Worm (Caenorhabditis elegans): ENCODE data around the gene Y110A2AL.7.

Gene Y110A2AL.7

DNA sequence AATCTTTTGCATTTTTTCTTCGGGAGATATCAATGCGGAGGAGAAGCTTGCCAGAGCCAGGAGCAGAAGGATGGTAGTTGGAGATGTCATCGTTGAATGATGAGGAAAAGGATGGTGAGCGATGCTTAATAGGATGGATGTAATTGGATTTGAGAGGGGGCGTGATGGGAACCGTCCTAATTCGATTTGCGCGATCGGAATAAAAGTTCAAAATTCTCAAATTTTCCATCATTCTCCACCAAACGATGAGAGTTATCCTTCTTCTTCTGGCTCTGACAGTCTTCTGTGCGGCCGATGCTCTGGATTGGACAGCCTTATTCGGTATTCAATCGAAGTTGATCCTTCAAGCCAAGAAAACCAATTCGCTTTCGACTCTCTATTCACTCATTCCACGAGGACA is 18.8 kb downstream of the Y110A2AL.7 start, which contains the start of the genes K12H6.4 and K12H6.9:
Gene K12H6.4, minus strand, starts transcription at position 101 of the 400 bp plus-strand sequence.
Gene K12H6.9, plus strand, starts transcription at position 236 of the 400 bp plus-strand sequence.
- TF ChIP-seq fos-1 (tag; optimal IDR thresholded peaks at IDR 0.05) (no peak), nhr-43 (tag; optimal IDR thresholded peaks at IDR 0.05; ENCODE audit: poor library complexity, severe bottlenecking) (no peak), unc-62 (GFP tag; optimal IDR thresholded peaks at IDR 0.05) (no peak), lsy-12 (tag; optimal IDR thresholded peaks at IDR 0.05) (no peak), lin-39 (tag; optimal IDR thresholded peaks at IDR 0.05) (no peak), ztf-11 (tag; optimal IDR thresholded peaks at IDR 0.05) (no peak), nhr-67 (tag; optimal IDR thresholded peaks at IDR 0.05) (no peak), pqm-1 (tag; optimal IDR thresholded peaks at IDR 0.05) (no peak), hmg-11 (tag; optimal IDR thresholded peaks at IDR 0.05) (no peak), elt-2 (tag; optimal IDR thresholded peaks at IDR 0.05) (no peak), eor-1 (tag; optimal IDR thresholded peaks at IDR 0.05) (no peak), ceh-28 (tag; optimal IDR thresholded peaks at IDR 0.05) (no peak), ztf-4 (tag; optimal IDR thresholded peaks at IDR 0.05) (no peak)

DNA sequence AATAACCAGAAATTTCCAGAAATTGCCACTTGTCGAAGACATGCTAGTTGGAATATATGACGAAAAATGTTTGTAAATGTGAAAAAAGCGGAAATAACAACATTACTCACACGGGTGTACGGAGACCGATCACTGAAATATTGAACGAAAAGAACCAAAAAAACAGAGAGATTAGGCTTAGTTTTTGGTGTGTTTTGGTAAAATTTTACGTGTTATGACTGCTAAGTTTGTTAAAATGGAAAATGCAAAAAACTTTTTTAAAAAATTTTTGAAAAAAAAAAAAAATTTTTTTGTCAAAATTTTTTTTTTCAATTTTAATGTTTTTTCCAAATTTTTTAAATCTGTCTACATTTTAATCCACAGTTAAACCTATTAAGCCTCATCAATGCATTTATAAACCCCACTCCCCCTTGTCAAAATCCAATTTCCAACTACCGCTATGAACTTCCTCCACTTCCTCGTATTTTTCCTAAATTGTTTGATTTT is 20.5 kb downstream of the Y110A2AL.7 start, which contains the start of the genes fut-4 and K12H6.10:
Gene fut-4, minus strand, starts transcription at position 101 of the 486 bp plus-strand sequence.
Gene K12H6.10, plus strand, starts transcription at position 436 of the 486 bp plus-strand sequence.
- TF ChIP-seq nhr-67 (tag; optimal IDR thresholded peaks at IDR 0.05) (no peak), nhr-12 (tag; optimal IDR thresholded peaks at IDR 0.05) (no peak)

DNA sequence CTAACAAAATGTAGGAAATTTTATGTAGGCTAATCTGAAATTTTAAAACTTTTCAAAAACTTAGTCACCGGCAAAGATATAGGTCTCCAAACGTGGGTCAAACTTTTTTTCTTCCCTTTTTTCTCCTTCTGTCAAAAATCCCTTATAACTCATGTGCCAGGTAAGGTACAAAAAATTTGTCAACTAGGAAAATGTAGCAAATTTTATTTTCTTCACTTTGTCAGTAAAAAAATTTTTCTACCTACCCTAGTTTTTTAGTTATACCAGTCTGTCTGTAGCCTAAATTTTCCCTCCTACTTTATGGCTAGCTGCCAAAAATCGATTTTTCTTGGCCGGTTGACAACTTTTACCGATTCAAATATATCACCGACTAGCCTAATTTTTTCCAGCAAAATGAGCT is 26.3 kb downstream of the Y110A2AL.7 start, which contains the start of gene set-13:
Gene set-13, plus strand, starts transcription at position 301 of the 400 bp plus-strand sequence.
- TF ChIP-seq elt-1 (tag; optimal IDR thresholded peaks at IDR 0.05), result no peak
- no peak for TF ChIP-seq daf-12 (tag; optimal IDR thresholded peaks at IDR 0.05)
- TF ChIP-seq elt-3 (tag; optimal IDR thresholded peaks at IDR 0.05), result no peak
- TF ChIP-seq ceh-16 (tag; optimal IDR thresholded peaks at IDR 0.05), result no peak
- TF ChIP-seq elt-2 (tag; optimal IDR thresholded peaks at IDR 0.05), result no peak
- TF ChIP-seq ama-1 (optimal IDR thresholded peaks at IDR 0.05), result no peak
- no peak for TF ChIP-seq nhr-76 (tag; optimal IDR thresholded peaks at IDR 0.05)
- TF ChIP-seq sea-2 (GFP tag; optimal IDR thresholded peaks at IDR 0.05), result no peak
- no peak for TF ChIP-seq pqm-1 (tag; optimal IDR thresholded peaks at IDR 0.05)
- TF ChIP-seq fos-1 (tag; optimal IDR thresholded peaks at IDR 0.05), result no peak
- TF ChIP-seq lin-39 (tag; optimal IDR thresholded peaks at IDR 0.05), result no peak

DNA sequence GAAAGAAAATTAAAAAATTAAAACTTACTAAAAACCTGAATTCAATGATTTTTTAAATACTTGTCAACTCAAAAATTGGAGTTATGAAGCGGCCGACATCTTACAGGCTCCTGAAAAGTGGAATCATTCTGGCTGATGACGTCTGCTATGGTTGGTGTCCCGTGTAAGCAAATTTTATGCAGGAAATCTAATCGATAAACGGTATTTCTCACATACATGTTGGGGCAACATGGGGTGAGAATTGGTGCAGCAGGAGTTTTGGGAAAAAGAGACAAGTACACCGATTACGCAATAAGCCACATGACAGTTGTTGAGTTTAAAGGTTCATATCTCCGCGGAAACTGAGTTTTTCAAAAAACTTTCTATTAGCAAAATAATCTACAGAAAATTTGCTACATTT is 27.5 kb downstream of the Y110A2AL.7 start, which contains the start of gene K12H6.2:
Gene K12H6.2, minus strand, starts transcription at position 101 of the 400 bp plus-strand sequence.
- TF ChIP-seq egl-27 (tag; optimal IDR thresholded peaks at IDR 0.05) (no peak), lin-15B (tag; optimal IDR thresholded peaks at IDR 0.05) (no peak), snpc-4 (tag; optimal IDR thresholded peaks at IDR 0.05) (no peak), hmg-11 (tag; optimal IDR thresholded peaks at IDR 0.05) (no peak), mdl-1 (tag; optimal IDR thresholded peaks at IDR 0.05) (no peak)

DNA sequence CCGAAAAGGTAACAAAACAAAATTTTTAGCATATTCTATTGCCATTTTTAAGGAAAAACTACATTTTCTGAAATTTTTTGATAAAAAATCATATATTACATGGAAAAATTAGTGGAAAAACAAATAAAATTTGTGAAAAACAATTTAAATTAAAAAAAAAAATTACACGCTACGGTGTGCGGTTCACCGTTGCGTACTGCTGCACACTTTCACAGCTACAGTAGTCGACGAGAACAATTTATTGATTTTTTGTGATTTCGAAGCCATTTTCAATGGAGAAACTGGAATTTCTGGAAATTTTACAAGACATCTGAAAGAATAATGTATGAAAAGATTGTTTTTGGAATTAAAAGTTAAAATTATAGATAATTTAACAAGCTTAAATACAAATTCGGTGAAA is 28.0 kb downstream of the Y110A2AL.7 start:
- no peak for TF ChIP-seq zag-1 (tag; optimal IDR thresholded peaks at IDR 0.05)
- no peak for TF ChIP-seq nfya-1 (tag; optimal IDR thresholded peaks at IDR 0.05; ENCODE audit: insufficient read depth)
- no peak for TF ChIP-seq ceh-9 (tag; optimal IDR thresholded peaks at IDR 0.05)
- TF ChIP-seq nhr-67 (tag; optimal IDR thresholded peaks at IDR 0.05), result no peak
- no peak for TF ChIP-seq daf-12 (tag; optimal IDR thresholded peaks at IDR 0.05)
- TF ChIP-seq R02D3.7 (tag; optimal IDR thresholded peaks at IDR 0.05), result no peak
- no peak for TF ChIP-seq fos-1 (tag; optimal IDR thresholded peaks at IDR 0.05)
- TF ChIP-seq nhr-76 (tag; optimal IDR thresholded peaks at IDR 0.05), result no peak
- no peak for TF ChIP-seq lin-39 (tag; optimal IDR thresholded peaks at IDR 0.05)
- no peak for TF ChIP-seq sea-2 (GFP tag; optimal IDR thresholded peaks at IDR 0.05)
- TF ChIP-seq elt-3 (tag; optimal IDR thresholded peaks at IDR 0.05), result no peak
- no peak for TF ChIP-seq hmg-11 (tag; optimal IDR thresholded peaks at IDR 0.05)
- TF ChIP-seq mdl-1 (tag; optimal IDR thresholded peaks at IDR 0.05), result no peak

DNA sequence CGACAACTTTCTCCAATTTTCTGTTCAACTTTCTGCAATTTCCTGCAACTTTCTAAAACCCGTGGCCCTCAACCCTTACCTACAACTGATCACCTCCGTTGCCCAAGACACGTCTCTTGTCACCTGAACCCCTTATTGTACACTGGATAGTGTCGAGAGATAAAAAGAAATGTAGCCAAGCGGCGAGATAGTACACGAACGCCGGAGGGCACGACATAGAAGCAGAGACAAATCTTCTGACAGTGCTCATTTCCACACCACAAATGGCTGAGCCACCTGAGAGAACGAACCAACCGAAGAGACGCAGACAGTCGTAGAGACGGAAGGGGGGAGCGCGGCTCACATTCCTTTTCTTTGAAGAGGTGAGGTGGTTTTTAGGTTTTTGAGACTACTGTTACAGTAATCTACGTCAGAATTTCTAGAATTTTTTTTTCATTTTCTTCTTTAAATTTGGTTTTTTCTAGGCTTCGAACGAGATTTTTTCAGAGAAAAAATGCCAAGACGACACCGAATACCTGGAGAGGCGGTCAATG is 35.2 kb downstream of the Y110A2AL.7 start, which contains the start of gene K12H6.12:
Gene K12H6.12, plus strand, starts transcription at position 483 of the 533 bp plus-strand sequence.
- TF ChIP-seq hmg-11 (tag; optimal IDR thresholded peaks at IDR 0.05) (peak; percentile 3), elt-2 (tag; optimal IDR thresholded peaks at IDR 0.05) (no peak), nhr-12 (tag; optimal IDR thresholded peaks at IDR 0.05) (no peak), nhr-11 (tag; optimal IDR thresholded peaks at IDR 0.05) (peak; percentile 34), nhr-237 (tag; optimal IDR thresholded peaks at IDR 0.05) (no peak), ztf-4 (tag; optimal IDR thresholded peaks at IDR 0.05) (no peak), pha-4 (tag; optimal IDR thresholded peaks at IDR 0.05) (peak; percentile 58), egl-27 (tag; optimal IDR thresholded peaks at IDR 0.05) (no peak), mml-1 (tag; optimal IDR thresholded peaks at IDR 0.05) (no peak), ama-1 (optimal IDR thresholded peaks at IDR 0.05) (no peak)

All from whole organism, L3 larva.